Fruit fly (Drosophila melanogaster): ENCODE measurements around the gene CG33003.

DNA sequence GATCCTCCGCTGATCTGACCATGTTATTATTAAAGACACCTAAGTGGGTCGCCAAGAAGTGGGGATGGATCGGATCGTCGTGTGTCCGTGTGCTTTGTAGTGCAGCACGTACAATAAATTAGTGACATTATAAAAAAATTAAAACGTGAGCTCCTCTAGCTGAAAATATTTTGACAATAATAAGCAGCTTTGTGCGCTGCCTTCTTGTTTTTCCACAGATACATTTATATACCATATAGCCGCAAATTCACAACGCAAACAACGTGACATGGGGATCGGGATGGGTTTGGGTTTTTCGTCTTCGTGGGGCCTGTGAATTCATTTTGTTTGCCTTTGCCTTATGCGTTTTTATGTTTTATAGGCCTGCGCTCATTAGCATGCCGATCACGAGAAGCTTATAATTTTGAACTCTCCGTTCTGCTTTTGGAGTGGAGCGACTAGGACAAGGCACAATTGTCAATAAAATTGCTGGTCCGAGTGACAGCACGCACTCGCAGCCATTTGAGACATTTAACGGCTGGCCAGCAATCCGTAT is 34.9 kb upstream of the CG33003 start:
- TF ChIP-seq Pdp1 (GFP tag; optimal IDR thresholded peaks at IDR 0.05) (no peak), CG7745 (tag; optimal IDR thresholded peaks at IDR 0.05) (no peak), gfzf (GFP tag; optimal IDR thresholded peaks at IDR 0.05) (no peak), CG1792 (GFP tag; optimal IDR thresholded peaks at IDR 0.05) (no peak), ash1 (GFP tag; optimal IDR thresholded peaks at IDR 0.05) (no peak), CG6854 (GFP tag; optimal IDR thresholded peaks at IDR 0.05) (no peak), zen (tag; optimal IDR thresholded peaks at IDR 0.05) (no peak), sob (GFP tag; IDR thresholded peaks at IDR 0.05) (no peak), CG16779 (GFP tag; IDR thresholded peaks at IDR 0.05) (no peak), CG7928 (GFP tag; optimal IDR thresholded peaks at IDR 0.05) (no peak)
